Fruit fly (Drosophila melanogaster): Measurements from ENCODE around the gene sty.

Gene sty

DNA sequence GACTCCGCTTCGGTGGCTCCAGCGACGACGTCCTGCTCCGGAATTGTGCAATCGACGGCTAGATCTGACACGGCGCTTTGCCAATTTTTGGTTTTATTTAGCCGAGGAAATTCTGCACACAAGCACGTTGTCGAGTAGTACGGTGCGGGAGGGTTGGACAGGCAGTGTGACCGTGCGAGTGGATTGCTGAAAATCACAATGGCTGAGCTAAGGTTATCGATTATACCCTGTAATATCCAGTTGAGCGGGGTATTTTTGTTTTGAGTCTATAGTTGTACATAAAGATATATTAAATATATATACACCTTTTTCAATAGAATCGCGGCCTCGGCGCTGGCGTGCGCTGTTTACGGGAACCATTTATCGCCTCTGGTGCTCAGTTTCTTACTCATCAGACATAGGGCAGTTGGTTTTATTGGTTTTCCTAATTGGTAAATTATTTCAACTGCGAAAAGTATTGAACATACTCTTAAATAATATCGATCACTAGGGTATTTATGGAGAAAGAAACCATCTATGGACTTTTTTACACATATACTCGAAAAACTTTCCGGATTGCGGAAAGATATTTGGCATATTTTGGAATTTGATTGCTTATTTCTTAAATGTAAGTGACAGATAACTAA is 35.8 kb upstream of the sty start, which contains the start of gene eIF5B (continued):
- peak; percentile 76 for TF ChIP-seq Drgx (GFP tag; IDR thresholded peaks at IDR 0.05)
- peak; percentile 61 for TF ChIP-seq dimm (GFP tag; IDR thresholded peaks at IDR 0.05)
- TF ChIP-seq CG7357 (GFP tag; IDR thresholded peaks at IDR 0.05): peak; percentile 71
- peak; percentile 71 for TF ChIP-seq CG4424 (GFP tag; optimal IDR thresholded peaks at IDR 0.05)
- TF ChIP-seq ham (GFP tag; IDR thresholded peaks at IDR 0.05): 0 out of 2 replicates have a peak, but pooled peaks have one; percentile 11
- TF ChIP-seq CG6175 (GFP tag; IDR thresholded peaks at IDR 0.05): peak; percentile 74; the same call in 2 of the 3 replicates
- TF ChIP-seq CG12071 (GFP tag; optimal IDR thresholded peaks at IDR 0.05): peak; percentile 7
- TF ChIP-seq NC2β (GFP tag; optimal IDR thresholded peaks at IDR 0.05): peak; percentile 2
- TF ChIP-seq repo (GFP tag; optimal IDR thresholded peaks at IDR 0.05): no peak
- TF ChIP-seq CG12659 (GFP tag; optimal IDR thresholded peaks at IDR 0.05): peak; percentile 84
- no peak for TF ChIP-seq CG17186 (GFP tag; optimal IDR thresholded peaks at IDR 0.05)
- TF ChIP-seq unc-4 (GFP tag; IDR thresholded peaks at IDR 0.05; ENCODE audit: partially characterized antibody): 0 out of 2 replicates have a peak, but pooled peaks have one; percentile 22
- TF ChIP-seq maf-S (GFP tag; optimal IDR thresholded peaks at IDR 0.05): peak; percentile 18
- peak; percentile 57 for TF ChIP-seq cato (GFP tag; optimal IDR thresholded peaks at IDR 0.05; ENCODE audit: borderline replicate concordance)
- peak; percentile 73 for TF ChIP-seq tap (tag; optimal IDR thresholded peaks at IDR 0.05)
- peak; percentile 59 for TF ChIP-seq CG10959 (GFP tag; IDR thresholded peaks at IDR 0.05)
- TF ChIP-seq prd (optimal IDR thresholded peaks at IDR 0.05): no peak
- peak; percentile 91 for TF ChIP-seq prd (GFP tag; IDR thresholded peaks at IDR 0.05)
- TF ChIP-seq CG34422 (GFP tag; IDR thresholded peaks at IDR 0.05): peak; percentile 70
- peak; percentile 57 for TF ChIP-seq CG15514 (GFP tag; optimal IDR thresholded peaks at IDR 0.05)
- peak; percentile 50 for TF ChIP-seq mirr (GFP tag; optimal IDR thresholded peaks at IDR 0.05)
- TF ChIP-seq CG8765 (GFP tag; IDR thresholded peaks at IDR 0.05): peak; percentile 71; the same call in 1 of the 2 replicates
- peak; percentile 97 for TF ChIP-seq D19B (GFP tag; optimal IDR thresholded peaks at IDR 0.05)
- peak; percentile 60 for TF ChIP-seq psq (GFP tag; optimal IDR thresholded peaks at IDR 0.05)
- TF ChIP-seq peb (GFP tag; IDR thresholded peaks at IDR 0.05): peak; percentile 55; the same call in 1 of the 2 replicates
- TF ChIP-seq CG2199 (GFP tag; IDR thresholded peaks at IDR 0.05): no peak
- peak; percentile 75 for TF ChIP-seq CG31224 (GFP tag; IDR thresholded peaks at IDR 0.05)
- TF ChIP-seq pzg (GFP tag; optimal IDR thresholded peaks at IDR 0.05): peak; percentile 55
- TF ChIP-seq CG9215 (GFP tag; IDR thresholded peaks at IDR 0.05): peak; percentile 87
- peak; percentile 3 for TF ChIP-seq CG7987 (GFP tag; optimal IDR thresholded peaks at IDR 0.05)
- TF ChIP-seq Doc2 (GFP tag; IDR thresholded peaks at IDR 0.05): 0 out of 2 replicates have a peak, but pooled peaks have one; percentile 31
- peak; percentile 88 for TF ChIP-seq CG1602 (GFP tag; optimal IDR thresholded peaks at IDR 0.05)
- peak; percentile 61 for TF ChIP-seq CG13894 (tag; optimal IDR thresholded peaks at IDR 0.05)
- peak; percentile 66 for TF ChIP-seq ATbp (GFP tag; optimal IDR thresholded peaks at IDR 0.05)
- TF ChIP-seq CG18262 (tag; optimal IDR thresholded peaks at IDR 0.05): peak; percentile 78
- TF ChIP-seq Bdp1 (GFP tag; optimal IDR thresholded peaks at IDR 0.05): peak; percentile 36
- TF ChIP-seq CG10462 (GFP tag; optimal IDR thresholded peaks at IDR 0.05): peak; percentile 64
- peak; percentile 84 for TF ChIP-seq CG8924 (tag; optimal IDR thresholded peaks at IDR 0.05)
- peak; percentile 82 for TF ChIP-seq CG6272 (GFP tag; IDR thresholded peaks at IDR 0.05)
- TF ChIP-seq Max (GFP tag; optimal IDR thresholded peaks at IDR 0.05): peak; percentile 49
- peak; percentile 67 for TF ChIP-seq fd3F (GFP tag; optimal IDR thresholded peaks at IDR 0.05)
- peak; percentile 75 for TF ChIP-seq CG6689 (GFP tag; IDR thresholded peaks at IDR 0.05)
- TF ChIP-seq Dll (GFP tag; IDR thresholded peaks at IDR 0.05; ENCODE audit: partially characterized antibody): 0 out of 4 replicates have a peak, but pooled peaks have one; percentile 35
- peak; percentile 27 for TF ChIP-seq Atf3 (GFP tag; optimal IDR thresholded peaks at IDR 0.05)
- peak; percentile 79 for TF ChIP-seq Sox102F (GFP tag; optimal IDR thresholded peaks at IDR 0.05)
- peak; percentile 87 for TF ChIP-seq NFAT (GFP tag; IDR thresholded peaks at IDR 0.05)
- TF ChIP-seq bbx (GFP tag; IDR thresholded peaks at IDR 0.05; ENCODE audit: partially characterized antibody): no peak
- TF ChIP-seq wor (GFP tag; IDR thresholded peaks at IDR 0.05): peak; percentile 78
- peak in 1 of 2 experiments; percentile 49 for TF ChIP-seq pan (optimal IDR thresholded peaks at IDR 0.05)
- TF ChIP-seq pan (GFP tag; optimal IDR thresholded peaks at IDR 0.05 in 1 of 2, IDR thresholded peaks at IDR 0.05 in 1 of 2): peak; percentile 62 to 84
